Worm (Caenorhabditis elegans) whole organism, L1 larva: Measurements from ENCODE around the gene C09H10.9.
"Not testable (repeated sequence)": the region's sequence is repeated elsewhere in the genome, so short reads cannot be mapped to it uniquely, and the experiment has no call there.

ENCODE experiments used
- C04F5.9 ChIP-seq: sonication (generic microtip); optimal IDR thresholded peaks from 2 replicates; lab custom pipeline; 2016; ENCODE audit warnings: missing genetic modification characterization, missing compliant biosample characterization
- C34B4.2 ChIP-seq: sonication (generic microtip); optimal IDR thresholded peaks from 2 replicates; lab custom pipeline; 2017; ENCODE audit warnings: mild to moderate bottlenecking, missing genetic modification characterization, missing compliant biosample characterization
- Y116A8C.19 ChIP-seq: sonication (generic microtip); optimal IDR thresholded peaks from 2 replicates; lab custom pipeline; 2016; ENCODE audit warnings: missing compliant biosample characterization, missing genetic modification characterization, borderline replicate concordance
- aha-1 ChIP-seq: fragments of 150-350 bp; optimal IDR thresholded peaks from 2 replicates; lab custom pipeline; 2014; ENCODE audit warnings: missing biosample characterization, missing genetic modification characterization
- ama-1 ChIP-seq: fragments of 150-350 bp; optimal IDR thresholded peaks from 2 replicates; lab custom pipeline; 2014
- blmp-1 ChIP-seq: fragments of 150-350 bp; optimal IDR thresholded peaks from 2 replicates; lab custom pipeline; 2014; ENCODE audit warnings: missing biosample characterization, missing genetic modification characterization
- ceh-63 ChIP-seq: fragments of 200-800 bp; sonication (Bioruptor generic); optimal IDR thresholded peaks from 2 replicates; lab custom pipeline; 2018; ENCODE audit warnings: mild to moderate bottlenecking, missing genetic modification characterization, missing compliant biosample characterization
- ceh-82 ChIP-seq, 3 experiments: fragments of 150-350 bp in 1 of 3; sonication (generic microtip) in 2 of 3; optimal IDR thresholded peaks; 2 replicates each; lab custom pipeline; 2014 to 2017; ENCODE audit warnings: missing biosample characterization in 3 of 3, missing genetic modification characterization in 3 of 3
- dpl-1 ChIP-seq, 3 experiments: fragments of 150-350 bp in 2 of 3; sonication (generic microtip) in 1 of 3; optimal IDR thresholded peaks; 2 replicates each; lab custom pipeline; 2014 to 2017; ENCODE audit warnings: missing biosample characterization in 3 of 3, missing genetic modification characterization in 3 of 3, missing genetic modification reagents in 3 of 3
- dsc-1 ChIP-seq: sonication (generic microtip); optimal IDR thresholded peaks from 2 replicates; lab custom pipeline; 2016; ENCODE audit warnings: mild to moderate bottlenecking, missing genetic modification characterization, missing compliant biosample characterization
- efl-1 ChIP-seq, 4 experiments: fragments of 150-350 bp; optimal IDR thresholded peaks in 3 of 4; peaks in 1 of 4; 1 replicate in 1 of 4; 2 replicates in 3 of 4; lab custom pipeline; 2014; ENCODE audit warnings: missing biosample characterization in 2 of 4, missing genetic modification characterization in 2 of 4, missing genetic modification reagents in 2 of 4
- egl-13 ChIP-seq: sonication (generic microtip); optimal IDR thresholded peaks from 2 replicates; lab custom pipeline; 2016; ENCODE audit warnings: missing genotype, missing genetic modification reagents, missing genetic modification characterization, missing compliant biosample characterization
- elt-2 ChIP-seq: sonication (generic microtip); optimal IDR thresholded peaks from 2 replicates; lab custom pipeline; 2016; ENCODE audit warnings: missing genetic modification characterization, mild to moderate bottlenecking, inconsistent platforms, missing compliant biosample characterization, missing genetic modification reagents
- elt-3 ChIP-seq, 6 experiments: fragments of 150-350 bp in 1 of 6; sonication (generic microtip); optimal IDR thresholded peaks; 2 replicates each; lab custom pipeline; 2017 to 2018; ENCODE audit warnings: missing biosample characterization in 6 of 6, missing genetic modification characterization in 6 of 6, inconsistent platforms in 1 of 6
- ets-5 ChIP-seq: fragments of 200-800 bp; sonication (Bioruptor generic); IDR thresholded peaks from 2 replicates; pipeline ENCODE4 v1.3.6; 2022; ENCODE audit warnings: missing genetic modification characterization, missing compliant biosample characterization
- fkh-10 ChIP-seq: sonication (generic microtip); optimal IDR thresholded peaks from 2 replicates; lab custom pipeline; 2017; ENCODE audit warnings: missing biosample characterization, missing genetic modification reagents, missing genetic modification characterization
- hlh-17 ChIP-seq: fragments of 200-800 bp; sonication (Bioruptor generic); optimal IDR thresholded peaks from 2 replicates; lab custom pipeline; 2018; ENCODE audit warnings: missing genetic modification characterization, mild to moderate bottlenecking, missing compliant biosample characterization, moderate library complexity, borderline replicate concordance
- hpl-2 ChIP-seq: fragments of 150-350 bp; optimal IDR thresholded peaks from 2 replicates; lab custom pipeline; 2014; ENCODE audit warnings: missing biosample characterization, missing genetic modification reagents, missing genetic modification characterization
- jun-1 ChIP-seq: fragments of 150-350 bp; optimal IDR thresholded peaks from 2 replicates; lab custom pipeline; 2014; ENCODE audit warnings: missing biosample characterization, missing genetic modification reagents, missing genetic modification characterization
- lin-13 ChIP-seq: fragments of 150-350 bp; optimal IDR thresholded peaks from 2 replicates; lab custom pipeline; 2014; ENCODE audit warnings: missing biosample characterization, missing genetic modification reagents, missing genetic modification characterization
- lin-14 ChIP-seq: fragments of 200-800 bp; sonication (Bioruptor generic); optimal IDR thresholded peaks from 2 replicates; lab custom pipeline; 2018; ENCODE audit warnings: mild to moderate bottlenecking, missing genetic modification characterization, moderate library complexity, missing compliant biosample characterization
- lin-15B ChIP-seq: fragments of 150-350 bp; sonication (generic microtip); optimal IDR thresholded peaks from 3 replicates; lab custom pipeline; 2014; ENCODE audit warnings: missing biosample characterization, missing genetic modification characterization
- lin-35 ChIP-seq, 2 experiments: fragments of 150-350 bp; optimal IDR thresholded peaks; 2 replicates each; lab custom pipeline; 2014; ENCODE audit warnings: missing biosample characterization in 2 of 2, missing genetic modification characterization in 2 of 2, missing genetic modification reagents in 2 of 2
- lsy-2 ChIP-seq, 2 experiments: fragments of 150-350 bp; optimal IDR thresholded peaks; 2 replicates each; lab custom pipeline; 2014; ENCODE audit warnings: missing biosample characterization in 2 of 2, missing genetic modification characterization in 2 of 2
- mab-9 ChIP-seq: fragments of 200-800 bp; sonication (Bioruptor generic); IDR thresholded peaks from 2 replicates; pipeline ENCODE4 v1.3.6; 2022; ENCODE audit warnings: missing genetic modification reagents, missing genetic modification characterization, missing compliant biosample characterization
- mef-2 ChIP-seq: fragments of 150-350 bp; optimal IDR thresholded peaks from 2 replicates; lab custom pipeline; 2014; ENCODE audit warnings: missing biosample characterization, missing genetic modification characterization
- mep-1 ChIP-seq: fragments of 150-350 bp; optimal IDR thresholded peaks from 2 replicates; lab custom pipeline; 2014; ENCODE audit warnings: missing biosample characterization, missing genetic modification characterization
- nhr-11 ChIP-seq: fragments of 150-350 bp; optimal IDR thresholded peaks from 2 replicates; lab custom pipeline; 2014; ENCODE audit warnings: missing biosample characterization, missing genetic modification characterization
- nhr-19 ChIP-seq: fragments of 200-800 bp; sonication (Bioruptor generic); conservative IDR thresholded peaks from 2 replicates; pipeline ENCODE4 v1.3.6; 2022; ENCODE audit warnings: missing genetic modification characterization, missing compliant biosample characterization
- nhr-47 ChIP-seq: sonication (generic microtip); optimal IDR thresholded peaks from 2 replicates; lab custom pipeline; 2016; ENCODE audit warnings: mild to moderate bottlenecking, missing genetic modification characterization, moderate library complexity, missing compliant biosample characterization
- nhr-76 ChIP-seq: sonication (generic microtip); optimal IDR thresholded peaks from 2 replicates; lab custom pipeline; 2017; ENCODE audit warnings: missing biosample characterization, missing genetic modification characterization
- nhr-84 ChIP-seq: sonication (generic microtip); optimal IDR thresholded peaks from 2 replicates; lab custom pipeline; 2017; ENCODE audit warnings: missing biosample characterization, missing genetic modification characterization
- snu-23 ChIP-seq: sonication (generic microtip); optimal IDR thresholded peaks from 2 replicates; lab custom pipeline; 2016; ENCODE audit warnings: missing genetic modification characterization, missing compliant biosample characterization
- sox-4 ChIP-seq: sonication (generic microtip); optimal IDR thresholded peaks from 2 replicates; lab custom pipeline; 2016; ENCODE audit warnings: missing genetic modification characterization, missing compliant biosample characterization
- swsn-7 ChIP-seq: sonication (generic microtip); optimal IDR thresholded peaks from 2 replicates; lab custom pipeline; 2016; ENCODE audit warnings: missing genetic modification characterization, missing compliant biosample characterization
- tlp-1 ChIP-seq: fragments of 150-350 bp; optimal IDR thresholded peaks from 2 replicates; lab custom pipeline; 2014; ENCODE audit warnings: missing biosample characterization, missing genetic modification characterization
- unc-62 ChIP-seq: fragments of 150-350 bp; optimal IDR thresholded peaks from 2 replicates; lab custom pipeline; 2014; ENCODE audit warnings: missing biosample characterization, missing genetic modification reagents, missing genetic modification characterization
- unc-86 ChIP-seq: sonication (generic microtip); optimal IDR thresholded peaks from 2 replicates; lab custom pipeline; 2016; ENCODE audit warnings: missing genetic modification characterization, missing compliant biosample characterization
- vab-15 ChIP-seq: sonication (generic microtip); optimal IDR thresholded peaks from 2 replicates; lab custom pipeline; 2017; ENCODE audit warnings: missing genotype, mild to moderate bottlenecking, missing genetic modification characterization, missing compliant biosample characterization
- xbp-1 ChIP-seq: sonication (generic microtip); optimal IDR thresholded peaks from 2 replicates; lab custom pipeline; 2016; ENCODE audit warnings: missing genetic modification characterization, missing compliant biosample characterization
- ztf-4 ChIP-seq: fragments of 150-350 bp; optimal IDR thresholded peaks from 2 replicates; lab custom pipeline; 2014; ENCODE audit warnings: missing biosample characterization, missing genetic modification characterization

C09H10.9 gene

ce11 chrII:11111107-11111506 is 6.8 kb downstream of the C09H10.9 start, which contains the start of gene glb-4 (continued):
- no peak for TF ChIP-seq egl-13 (tag; lab: Kevin White, UChicago)
- no peak for TF ChIP-seq mef-2
- no peak for TF ChIP-seq xbp-1 (tag; lab: Kevin White, UChicago)
- no peak for TF ChIP-seq vab-15
- peak; percentile 21 for TF ChIP-seq unc-86 (tag; lab: Kevin White, UChicago)
- TF ChIP-seq lin-13 (GFP tag; lab: Kevin White, UChicago) = no peak
- TF ChIP-seq nhr-84 = no peak
- TF ChIP-seq blmp-1 = no peak
- peak; percentile 7 for TF ChIP-seq fkh-10
- TF ChIP-seq unc-62 = no peak
- TF ChIP-seq, all 84 proteins: peak for 4

DNA sequence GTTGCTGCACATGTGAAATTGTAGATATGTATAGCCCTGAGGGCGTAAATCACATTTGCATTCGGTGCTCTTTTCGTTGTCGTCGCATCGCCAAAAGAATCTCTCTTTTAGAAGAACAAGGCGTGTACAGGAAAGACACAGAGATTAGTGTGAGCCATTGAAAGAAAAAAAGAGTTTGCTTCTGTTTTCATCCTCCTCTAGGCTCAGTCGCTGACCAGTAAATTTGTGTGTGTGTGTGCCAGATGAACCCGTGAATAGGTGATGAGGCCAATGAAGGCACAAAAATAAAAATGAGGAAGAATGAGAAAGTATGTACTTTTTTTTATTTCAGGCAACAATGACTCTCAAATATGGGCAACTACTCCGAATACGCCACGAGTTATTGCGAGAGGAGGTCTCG is 8.2 kb downstream of the C09H10.9 start, which contains the start of gene mat-2:
Gene mat-2 (plus strand): TSS at position 301 of the 400 bp plus-strand sequence.
- TF ChIP-seq ztf-4 (tag; lab: Kevin White, UChicago) = no peak
- no peak for TF ChIP-seq efl-1 (optimal IDR thresholded peaks at IDR 0.05; lab: Kevin White, UChicago)
- peak in 1 of 2 experiments; percentile 68 for TF ChIP-seq efl-1 (GFP tag; optimal IDR thresholded peaks at IDR 0.05 in 1 of 2; lab: Kevin White, UChicago)

- TF ChIP-seq vab-15; swsn-7 (tag; lab: Kevin White, UChicago); dpl-1 (GFP tag; optimal IDR thresholded peaks at IDR 0.05; lab: Kevin White, UChicago): not testable (repeated sequence)
- TF ChIP-seq, all 84 proteins: peak for 0; not testable (repeated sequence) for 84
Measured at ce11 chrII:11121800-11122199, 17.5 kb downstream of the C09H10.9 start, which contains the start of gene W10C6.2. W10C6.2 (minus strand) TSS chrII:11121900.

- TF ChIP-seq elt-2 (no peak), efl-1 (optimal IDR thresholded peaks at IDR 0.05; lab: Kevin White, UChicago) (no peak), efl-1 (GFP tag; optimal IDR thresholded peaks at IDR 0.05 in 1 of 2; lab: Kevin White, UChicago) (peak in 1 of 2 experiments; percentile 25), lsy-2 (tag; optimal IDR thresholded peaks at IDR 0.05; lab: Kevin White, UChicago) (peak in 1 of 2 experiments; percentile 49)
- TF ChIP-seq, all 84 proteins: peak for 2
Measured at ce11 chrII:11125059-11125594, 20.9 kb downstream of the C09H10.9 start.

ce11 chrII:11126312-11127000 is 22.2 kb downstream of the C09H10.9 start, which contains the start of the genes rps-9 and lsm-1:
rps-9 (minus strand) TSS chrII:11126362.
lsm-1 (plus strand) TSS chrII:11126950.
- TF ChIP-seq nhr-47 (tag; lab: Kevin White, UChicago) (peak; percentile 65), ceh-63 (GFP tag; lab: Kevin White, UChicago) (no peak), lin-14 (GFP tag; lab: Kevin White, UChicago) (peak; percentile 77), nhr-76 (tag; lab: Kevin White, UChicago) (no peak), lin-13 (GFP tag; lab: Kevin White, UChicago) (peak; percentile 58), ceh-82 (tag; optimal IDR thresholded peaks at IDR 0.05; lab: Kevin White, UChicago) (peak; percentile 43 to 84 (median 63)), lin-35 (GFP tag; optimal IDR thresholded peaks at IDR 0.05; lab: Kevin White, UChicago) (peak; percentile 84 to 87), jun-1 (tag; lab: Kevin White, UChicago) (no peak), Y116A8C.19 (tag; lab: Kevin White, UChicago) (no peak), sox-4 (no peak), egl-13 (tag; lab: Kevin White, UChicago) (no peak), mab-9 (no peak), efl-1 (optimal IDR thresholded peaks at IDR 0.05; lab: Kevin White, UChicago) (peak; percentile 83 to 85), efl-1 (GFP tag; optimal IDR thresholded peaks at IDR 0.05 in 1 of 2; lab: Kevin White, UChicago) (peak; percentile 78 to 97), dsc-1 (tag; lab: Kevin White, UChicago) (peak; percentile 38), lin-15B (tag; lab: Kevin White, UChicago) (peak; percentile 10), ets-5 (GFP tag; lab: Robert Waterston, UW) (no peak), tlp-1 (tag; lab: Kevin White, UChicago) (no peak), hlh-17 (GFP tag; lab: Kevin White, UChicago) (no peak), C04F5.9 (tag; lab: Kevin White, UChicago) (no peak), nhr-11 (tag; lab: Kevin White, UChicago) (no peak), hpl-2 (GFP tag; lab: Kevin White, UChicago) (no peak), C34B4.2 (tag; lab: Kevin White, UChicago) (no peak), snu-23 (GFP tag; lab: Kevin White, UChicago) (peak; percentile 67), mep-1 (tag; lab: Kevin White, UChicago) (peak; percentile 71), nhr-84 (no peak), blmp-1 (peak; percentile 45), nhr-19 (GFP tag; lab: Robert Waterston, UW) (peak; percentile 55), aha-1 (tag; lab: Kevin White, UChicago) (no peak), ama-1 (lab: Kevin White, UChicago) (no peak), mef-2 (no peak), elt-3 (tag; optimal IDR thresholded peaks at IDR 0.05; lab: Kevin White, UChicago) (peak in 1 of 6 experiments; percentile 37)
